Worm (Caenorhabditis elegans) whole organism, L2 larva: ENCODE data around the gene C14B9.10.
A peak's percentile ranks its signal among the peaks of the same experiment; 100 is the strongest.

Experiments used
- C34F6.9 ChIP-seq: fragments of 150-350 bp; optimal IDR thresholded peaks from 2 replicates; lab custom pipeline; 2014; ENCODE audit warnings: missing biosample characterization, missing genetic modification characterization
- F13H6.1 ChIP-seq: sonication (generic microtip); optimal IDR thresholded peaks from 2 replicates; lab custom pipeline; 2016; ENCODE audit warnings: missing genetic modification characterization, missing compliant biosample characterization
- R02D3.7 ChIP-seq: fragments of 150-350 bp; optimal IDR thresholded peaks from 2 replicates; lab custom pipeline; 2014; ENCODE audit warnings: missing biosample characterization, missing genetic modification characterization
- Y55F3AM.14 ChIP-seq: fragments of 200-800 bp; sonication (Bioruptor generic); optimal IDR thresholded peaks from 2 replicates; lab custom pipeline; 2018; ENCODE audit warnings: mild to moderate bottlenecking, missing genetic modification characterization, missing compliant biosample characterization
- ZK546.5 ChIP-seq: sonication (generic microtip); optimal IDR thresholded peaks from 2 replicates; lab custom pipeline; 2017; ENCODE audit warnings: missing biosample characterization, missing genetic modification characterization
- alr-1 ChIP-seq: fragments of 150-350 bp; optimal IDR thresholded peaks from 2 replicates; lab custom pipeline; 2014; ENCODE audit warnings: missing biosample characterization, missing genetic modification characterization
- blmp-1 ChIP-seq: sonication (generic microtip); optimal IDR thresholded peaks from 2 replicates; lab custom pipeline; 2017; ENCODE audit warnings: missing genetic modification characterization, mild to moderate bottlenecking, missing compliant biosample characterization, antibody characterized with exemption, moderate library complexity; ENCODE audit not compliant: insufficient read depth
- ceh-16 ChIP-seq: fragments of 150-350 bp; optimal IDR thresholded peaks from 2 replicates; lab custom pipeline; 2014; ENCODE audit warnings: missing biosample characterization, missing genetic modification characterization
- crh-2 ChIP-seq: sonication (generic microtip); optimal IDR thresholded peaks from 2 replicates; lab custom pipeline; 2017; ENCODE audit warnings: missing biosample characterization, missing genetic modification characterization
- elt-3 ChIP-seq: sonication (generic microtip); optimal IDR thresholded peaks from 2 replicates; lab custom pipeline; 2017; ENCODE audit warnings: missing biosample characterization, missing genetic modification characterization
- fos-1 ChIP-seq: fragments of 150-350 bp; optimal IDR thresholded peaks from 2 replicates; lab custom pipeline; 2014; ENCODE audit warnings: missing biosample characterization, missing genetic modification characterization
- gmeb-1 ChIP-seq: fragments of 150-350 bp; optimal IDR thresholded peaks from 2 replicates; lab custom pipeline; 2014; ENCODE audit warnings: missing biosample characterization, missing genetic modification characterization
- lin-13 ChIP-seq: fragments of 150-350 bp; optimal IDR thresholded peaks from 2 replicates; lab custom pipeline; 2014; ENCODE audit warnings: missing biosample characterization, missing genetic modification reagents, missing genetic modification characterization
- lin-39 ChIP-seq: fragments of 150-350 bp; optimal IDR thresholded peaks from 2 replicates; lab custom pipeline; 2014; ENCODE audit warnings: missing biosample characterization, missing genetic modification reagents, missing genetic modification characterization
- lsy-2 ChIP-seq, 2 experiments: fragments of 150-350 bp in 1 of 2; sonication (generic microtip) in 1 of 2; optimal IDR thresholded peaks; 2 replicates each; lab custom pipeline; 2014 to 2017; ENCODE audit warnings: missing biosample characterization in 2 of 2, missing genetic modification characterization in 2 of 2
- mab-5 ChIP-seq: fragments of 150-350 bp; optimal IDR thresholded peaks from 2 replicates; lab custom pipeline; 2014; ENCODE audit warnings: missing biosample characterization, missing genetic modification characterization
- mdl-1 ChIP-seq, 2 experiments: fragments of 150-350 bp in 1 of 2; sonication (generic microtip) in 1 of 2; optimal IDR thresholded peaks; 2 replicates each; lab custom pipeline; 2017; ENCODE audit warnings: missing biosample characterization in 2 of 2, missing genetic modification characterization in 2 of 2
- nhr-11 ChIP-seq: fragments of 150-350 bp; optimal IDR thresholded peaks from 2 replicates; lab custom pipeline; 2014; ENCODE audit warnings: missing biosample characterization, missing genetic modification characterization
- nhr-12 ChIP-seq: fragments of 150-350 bp; optimal IDR thresholded peaks from 2 replicates; lab custom pipeline; 2014; ENCODE audit warnings: missing biosample characterization, missing genetic modification characterization
- nhr-129 ChIP-seq: fragments of 150-350 bp; optimal IDR thresholded peaks from 2 replicates; lab custom pipeline; 2014; ENCODE audit warnings: missing biosample characterization, missing genetic modification characterization
- nhr-21 ChIP-seq: fragments of 150-350 bp; optimal IDR thresholded peaks from 2 replicates; lab custom pipeline; 2014; ENCODE audit warnings: missing biosample characterization, missing genetic modification characterization
- nhr-237 ChIP-seq: fragments of 150-350 bp; optimal IDR thresholded peaks from 2 replicates; lab custom pipeline; 2014; ENCODE audit warnings: missing biosample characterization, missing genetic modification characterization
- skn-1 ChIP-seq: sonication (generic microtip); optimal IDR thresholded peaks from 2 replicates; lab custom pipeline; 2017; ENCODE audit warnings: missing biosample characterization, missing genetic modification characterization
- sma-3 ChIP-seq: sonication (generic microtip); optimal IDR thresholded peaks from 2 replicates; lab custom pipeline; 2016; ENCODE audit warnings: missing genetic modification reagents, missing genetic modification characterization, missing compliant biosample characterization
- sma-9 ChIP-seq, 2 experiments: fragments of 150-350 bp in 1 of 2; sonication (generic microtip) in 1 of 2; optimal IDR thresholded peaks; 2 replicates each; lab custom pipeline; 2014 to 2016; ENCODE audit warnings: missing genetic modification characterization in 2 of 2, mild to moderate bottlenecking in 1 of 2, missing biosample characterization in 1 of 2, missing compliant biosample characterization in 1 of 2, missing genetic modification reagents in 1 of 2, moderate library complexity in 1 of 2
- snpc-4 ChIP-seq: fragments of 150-350 bp; optimal IDR thresholded peaks from 2 replicates; lab custom pipeline; 2014; ENCODE audit warnings: missing biosample characterization, missing genetic modification characterization
- unc-39 ChIP-seq: fragments of 150-350 bp; optimal IDR thresholded peaks from 2 replicates; lab custom pipeline; 2014; ENCODE audit warnings: missing biosample characterization, missing genetic modification characterization
- unc-55 ChIP-seq: fragments of 150-350 bp; sonication (generic microtip); optimal IDR thresholded peaks from 3 replicates; lab custom pipeline; 2014; ENCODE audit warnings: missing biosample characterization, missing genetic modification reagents, missing genetic modification characterization
- unc-62 ChIP-seq: fragments of 150-350 bp; optimal IDR thresholded peaks from 2 replicates; lab custom pipeline; 2014; ENCODE audit warnings: missing biosample characterization, missing genetic modification reagents, missing genetic modification characterization
- zag-1 ChIP-seq: fragments of 150-350 bp; optimal IDR thresholded peaks from 2 replicates; lab custom pipeline; 2014; ENCODE audit warnings: missing biosample characterization, missing genetic modification characterization
- ztf-1 ChIP-seq: fragments of 200-800 bp; sonication (Bioruptor generic); conservative IDR thresholded peaks from 2 replicates; pipeline ENCODE4 v1.3.6; 2022; ENCODE audit warnings: missing genetic modification characterization, missing compliant biosample characterization
- ztf-4 ChIP-seq: fragments of 150-350 bp; optimal IDR thresholded peaks from 2 replicates; lab custom pipeline; 2014; ENCODE audit warnings: missing biosample characterization, missing genetic modification characterization

The C14B9.10 gene

ce11 chrIII:8099022-8099421 is 31.6 kb upstream of the C14B9.10 start, which contains the start of gene K06H7.1:
TSS of gene K06H7.1 (plus strand) at chrIII:8099322.
- no peak for TF ChIP-seq ceh-16 (tag; lab: Kevin White, UChicago)

ce11 chrIII:8100960-8101359 is 29.7 kb upstream of the C14B9.10 start, which contains the start of gene plk-1:
TSS of gene plk-1 (plus strand) at chrIII:8101348.
- TF ChIP-seq alr-1 (tag; lab: Kevin White, UChicago), result no peak
- no peak for TF ChIP-seq nhr-21
- no peak for TF ChIP-seq nhr-12 (tag; lab: Kevin White, UChicago)
- peak; percentile 11 for TF ChIP-seq crh-2 (tag; lab: Kevin White, UChicago)
- no peak for TF ChIP-seq unc-62 (GFP tag; lab: Kevin White, UChicago)
- TF ChIP-seq skn-1, result no peak
- no peak for TF ChIP-seq ztf-1
- TF ChIP-seq F13H6.1 (tag; lab: Kevin White, UChicago), result no peak
- TF ChIP-seq sma-3 (GFP tag; lab: Kevin White, UChicago), result peak; percentile 2
- TF ChIP-seq elt-3 (tag; lab: Kevin White, UChicago), result no peak
- TF ChIP-seq R02D3.7 (tag; lab: Kevin White, UChicago), result peak; percentile 55
- TF ChIP-seq Y55F3AM.14, result no peak
- no peak for TF ChIP-seq zag-1 (tag; lab: Kevin White, UChicago)
- TF ChIP-seq lsy-2 (tag; optimal IDR thresholded peaks at IDR 0.05; lab: Kevin White, UChicago), result peak in 1 of 2 experiments; percentile 57
- TF ChIP-seq mab-5, result no peak
- no peak for TF ChIP-seq lin-13
- peak; percentile 72 for TF ChIP-seq gmeb-1
- TF ChIP-seq unc-55 (GFP tag; lab: Kevin White, UChicago), result no peak
- peak; percentile 11 for TF ChIP-seq C34F6.9 (tag; lab: Kevin White, UChicago)
- TF ChIP-seq sma-9 (GFP tag; optimal IDR thresholded peaks at IDR 0.05; lab: Kevin White, UChicago), result no peak
- no peak for TF ChIP-seq sma-9 (tag; optimal IDR thresholded peaks at IDR 0.05; lab: Kevin White, UChicago)
- no peak for TF ChIP-seq nhr-11 (tag; lab: Kevin White, UChicago)

DNA sequence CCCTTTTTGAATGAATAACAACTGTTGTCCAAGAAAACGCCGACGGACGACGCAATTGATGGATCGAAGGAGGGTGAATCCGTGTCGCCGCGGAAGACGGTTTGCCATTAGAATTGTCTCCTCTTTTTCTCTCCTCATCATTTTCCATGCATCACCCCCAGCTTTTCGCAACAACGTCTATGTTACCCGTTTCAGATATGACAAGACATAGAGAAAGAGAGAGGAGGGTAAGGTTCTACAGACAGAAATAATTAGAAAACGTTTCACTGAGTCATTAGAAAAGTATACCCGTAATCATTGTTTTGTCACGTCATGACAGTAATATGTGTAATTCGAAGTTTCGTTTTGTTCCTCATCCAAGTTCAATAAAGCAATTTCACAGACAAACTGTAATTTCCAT is 24.9 kb upstream of the C14B9.10 start:
- peak; percentile 3 for TF ChIP-seq nhr-21
- TF ChIP-seq C34F6.9 (tag; lab: Kevin White, UChicago), result no peak
- TF ChIP-seq, all 48 proteins: peak for 1

DNA sequence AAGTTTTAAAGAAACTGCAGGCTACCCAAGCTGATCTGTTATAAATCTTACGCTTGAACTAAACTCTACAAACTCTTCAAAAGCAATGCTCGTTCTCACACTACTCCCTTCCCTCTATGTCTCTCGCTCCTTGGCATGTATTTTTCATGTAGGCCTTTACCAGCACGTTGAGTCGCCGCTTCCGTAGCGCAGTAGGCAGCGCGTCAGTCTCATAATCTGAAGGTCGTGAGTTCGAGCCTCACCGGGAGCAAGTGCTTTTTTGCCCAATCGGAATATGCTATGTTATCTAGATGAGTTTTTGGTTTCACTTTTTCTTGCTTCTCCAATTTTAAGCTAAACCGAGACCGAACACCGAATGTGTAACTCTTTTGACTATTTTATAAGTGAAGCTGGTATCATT is 24.2 kb upstream of the C14B9.10 start:
- peak; percentile 84 for TF ChIP-seq unc-55 (GFP tag; lab: Kevin White, UChicago)
- TF ChIP-seq sma-3 (GFP tag; lab: Kevin White, UChicago), result peak; percentile 40
- TF ChIP-seq lsy-2 (tag; optimal IDR thresholded peaks at IDR 0.05; lab: Kevin White, UChicago), result peak; percentile 36 to 57
- TF ChIP-seq F13H6.1 (tag; lab: Kevin White, UChicago), result peak; percentile 28
- peak; percentile 31 for TF ChIP-seq gmeb-1
- peak; percentile 75 for TF ChIP-seq nhr-129 (tag; lab: Kevin White, UChicago)
- no peak for TF ChIP-seq ztf-4 (tag; lab: Kevin White, UChicago)
- TF ChIP-seq fos-1 (tag; lab: Kevin White, UChicago), result peak; percentile 10
- peak; percentile 32 for TF ChIP-seq Y55F3AM.14
- no peak for TF ChIP-seq ceh-16 (tag; lab: Kevin White, UChicago)
- TF ChIP-seq mdl-1 (tag; optimal IDR thresholded peaks at IDR 0.05; lab: Kevin White, UChicago), result no peak
- no peak for TF ChIP-seq unc-39
- no peak for TF ChIP-seq nhr-237 (tag; lab: Kevin White, UChicago)
- no peak for TF ChIP-seq ZK546.5 (tag; lab: Kevin White, UChicago)
- TF ChIP-seq lin-13, result no peak
- TF ChIP-seq C34F6.9 (tag; lab: Kevin White, UChicago), result peak; percentile 49
- no peak for TF ChIP-seq blmp-1
- peak; percentile 57 for TF ChIP-seq sma-9 (GFP tag; optimal IDR thresholded peaks at IDR 0.05; lab: Kevin White, UChicago)
- TF ChIP-seq sma-9 (tag; optimal IDR thresholded peaks at IDR 0.05; lab: Kevin White, UChicago), result no peak
- peak; percentile 20 for TF ChIP-seq zag-1 (tag; lab: Kevin White, UChicago)
- TF ChIP-seq, all 48 proteins: peak for 11

- TF ChIP-seq unc-55 (GFP tag; lab: Kevin White, UChicago) (no peak), lin-39 (tag; lab: Kevin White, UChicago) (no peak), snpc-4 (tag; lab: Kevin White, UChicago) (no peak)
Observed at ce11 chrIII:8108490-8108889, 22.2 kb upstream of the C14B9.10 start, which contains the start of gene C14B9.3. TSS of gene C14B9.3 (plus strand) at chrIII:8108790.
